Worm (Caenorhabditis elegans): ENCODE measurements around the gene Y62H9A.4.

The Y62H9A.4 gene

DNA sequence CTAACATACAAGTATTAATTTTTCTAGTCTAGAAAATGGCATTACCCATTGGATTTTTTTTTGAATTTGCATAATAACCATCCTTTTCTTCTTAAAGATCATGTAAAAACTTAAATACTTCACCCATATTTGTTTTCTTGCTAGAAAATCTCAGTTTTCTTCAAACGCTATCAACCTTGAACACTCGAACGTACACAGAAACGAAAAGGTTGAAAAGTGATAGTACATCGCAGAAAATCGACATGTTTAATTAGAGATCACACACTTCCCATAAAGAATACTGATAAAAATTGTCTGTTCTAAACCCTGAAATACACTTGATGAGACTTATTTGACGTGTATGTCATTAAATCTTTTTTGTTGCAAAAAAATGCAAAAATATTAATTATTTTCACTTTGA is 47.7 kb downstream of the Y62H9A.4 start, which contains the start of gene F55G7.4:
Gene F55G7.4, plus strand, starts transcription at position 301 of the 400 bp plus-strand sequence.
- no peak for TF ChIP-seq unc-55 (GFP tag; optimal IDR thresholded peaks at IDR 0.05)
